Worm (Caenorhabditis elegans): ENCODE data around the gene srab-10.
"Not testable (repeated sequence)": the region's sequence is repeated elsewhere in the genome, so short reads cannot be mapped to it uniquely, and the experiment has no call there.

- not testable (repeated sequence) for TF ChIP-seq him-1, dao-5 (tag; optimal IDR thresholded peaks at IDR 0.05)
Measured at ce11 chrV:3102049-3102448, 42.3 kb downstream of the srab-10 start, which contains the start of gene Y73C8C.4.
